Fruit fly (Drosophila melanogaster): ENCODE measurements around the gene CG15642.

Gene CG15642

dm6 chrX:15441245-15441644 is 26.3 kb downstream of the CG15642 start, which contains the start of gene Cngl:
Gene Cngl, minus strand, starts transcription at chrX:15441252.
- TF ChIP-seq CG13204 (GFP tag; optimal IDR thresholded peaks at IDR 0.05) (peak; percentile 8), Pif1B (GFP tag; optimal IDR thresholded peaks at IDR 0.05) (no peak), CG10348 (GFP tag; IDR thresholded peaks at IDR 0.05) (no peak), CG14655 (GFP tag; optimal IDR thresholded peaks at IDR 0.05) (no peak), Pif1A (GFP tag; optimal IDR thresholded peaks at IDR 0.05) (no peak), fd96Ca (GFP tag; IDR thresholded peaks at IDR 0.05) (no peak), CG15710 (tag; optimal IDR thresholded peaks at IDR 0.05) (no peak), CG32121 (GFP tag; IDR thresholded peaks at IDR 0.05) (no peak), CG8159 (tag; optimal IDR thresholded peaks at IDR 0.05) (no peak)

All from whole organism, pupa.